Comparison of ENCODE assay signal across 4 worm cellular contexts in the genomic region with DNA sequence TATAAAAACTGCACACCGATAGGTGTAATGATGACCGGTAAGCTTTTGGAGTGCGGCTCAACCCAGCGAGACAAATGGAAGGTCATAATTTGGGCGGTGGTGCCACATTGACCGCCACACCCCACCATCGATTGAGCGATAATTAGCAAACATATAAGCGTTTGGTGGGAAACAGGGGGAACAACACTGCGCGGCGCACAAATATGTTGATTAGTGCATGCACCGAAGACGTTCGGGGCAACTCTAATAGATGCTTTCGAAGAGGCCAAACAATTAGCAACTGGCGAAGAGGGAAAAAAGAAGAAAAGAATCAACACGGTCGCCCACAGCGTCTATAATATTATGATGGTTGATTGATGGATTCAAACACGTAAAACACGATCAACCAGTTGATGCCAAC.
TF ChIP-seq lines count a peak whose summit lies in the region.

No protein-coding gene starts in this region.

TF ChIP-seq in whole organism, L4 larva, 104 proteins besides CTCF, POLR2A, EP300 and RAD21:
- no peak for TF ChIP-seq mxl-3 (GFP tag; optimal IDR thresholded peaks at IDR 0.05; lab: Kevin White, UChicago)
- no peak for TF ChIP-seq dpl-1 (GFP tag; optimal IDR thresholded peaks at IDR 0.05; lab: Kevin White, UChicago)
- TF ChIP-seq rbr-2 (tag; optimal IDR thresholded peaks at IDR 0.05; lab: Kevin White, UChicago) = no peak
- no peak for TF ChIP-seq ZK546.5 (tag; optimal IDR thresholded peaks at IDR 0.05; lab: Kevin White, UChicago)
- no peak for TF ChIP-seq ceh-20 (GFP tag; IDR thresholded peaks at IDR 0.05; lab: Robert Waterston, UW)
- TF ChIP-seq php-3 (GFP tag; IDR thresholded peaks at IDR 0.05; lab: Robert Waterston, UW) = no peak
- no peak for TF ChIP-seq ztf-7 (tag; optimal IDR thresholded peaks at IDR 0.05; lab: Kevin White, UChicago)
- peak; percentile 53 for TF ChIP-seq aha-1 (tag; lab: Kevin White, UChicago)
- TF ChIP-seq daf-19 (GFP tag; conservative IDR thresholded peaks at IDR 0.05; lab: Robert Waterston, UW) = peak; percentile 50; the same call in 1 of the 2 replicates
- no peak for TF ChIP-seq egl-27 (tag; optimal IDR thresholded peaks at IDR 0.05; lab: Kevin White, UChicago)
- TF ChIP-seq dmd-6 (GFP tag; IDR thresholded peaks at IDR 0.05; lab: Robert Waterston, UW) = no peak
- TF ChIP-seq zip-11 (GFP tag; IDR thresholded peaks at IDR 0.05; lab: Robert Waterston, UW) = no peak
- 0 out of 2 replicates have a peak, but pooled peaks have one; percentile 35 for TF ChIP-seq egl-43 (GFP tag; IDR thresholded peaks at IDR 0.05; lab: Robert Waterston, UW)

TF ChIP-seq in whole organism, early embryonic, 17 proteins besides CTCF, POLR2A, EP300 and RAD21:
- TF ChIP-seq hmg-4 (GFP tag; optimal IDR thresholded peaks at IDR 0.05; lab: Kevin White, UChicago) (peak; percentile 54), pes-1 (GFP tag; IDR thresholded peaks at IDR 0.05; lab: Robert Waterston, UW) (no peak)

TF ChIP-seq in whole organism, late embryonic, 69 proteins besides CTCF, POLR2A, EP300 and RAD21:
- TF ChIP-seq ceh-31 (tag; optimal IDR thresholded peaks at IDR 0.05; lab: Kevin White, UChicago) = peak; percentile 21
- TF ChIP-seq pax-1 (tag; optimal IDR thresholded peaks at IDR 0.05; lab: Kevin White, UChicago) = no peak
- TF ChIP-seq ceh-30 (tag; optimal IDR thresholded peaks at IDR 0.05; lab: Kevin White, UChicago) = no peak
- TF ChIP-seq hlh-13 (GFP tag; optimal IDR thresholded peaks at IDR 0.05; lab: Kevin White, UChicago) = no peak
- TF ChIP-seq unc-86 (tag; optimal IDR thresholded peaks at IDR 0.05; lab: Kevin White, UChicago) = no peak
- peak; percentile 12 for TF ChIP-seq ref-2 (tag; optimal IDR thresholded peaks at IDR 0.05; lab: Kevin White, UChicago)
- peak; percentile 7 for TF ChIP-seq unc-42 (tag; optimal IDR thresholded peaks at IDR 0.05; lab: Kevin White, UChicago)

TF ChIP-seq in whole organism, mixed stage, embryonic, 35 proteins besides CTCF, POLR2A, EP300 and RAD21:
- TF ChIP-seq nhr-12 (tag; optimal IDR thresholded peaks at IDR 0.05; lab: Kevin White, UChicago) (no peak), mab-5 (tag; optimal IDR thresholded peaks at IDR 0.05; lab: Kevin White, UChicago) (no peak), mls-2 (tag; optimal IDR thresholded peaks at IDR 0.05; lab: Kevin White, UChicago) (peak; percentile 41), ces-1 (GFP tag; optimal IDR thresholded peaks at IDR 0.05; lab: Kevin White, UChicago) (peak; percentile 17), sptf-1 (tag; optimal IDR thresholded peaks at IDR 0.05; lab: Kevin White, UChicago) (peak; percentile 0), nhr-2 (tag; optimal IDR thresholded peaks at IDR 0.05; lab: Kevin White, UChicago) (peak; percentile 30)
TF ChIP-seq in whole organism, mixed stage, embryonic: peak in this region for 4.
